Worm (Caenorhabditis elegans): ENCODE data around the gene Y54G2A.15.
"Not testable (repeated sequence)": the region's sequence is repeated elsewhere in the genome, so short reads cannot be mapped to it uniquely, and the experiment has no call there.

ce11 chrIV:2801558-2801957, 42.2 kb downstream of the Y54G2A.15 start, which contains the start of gene Y54G2A.44:
- TF ChIP-seq dve-1 (tag; optimal IDR thresholded peaks at IDR 0.05); unc-55 (GFP tag; optimal IDR thresholded peaks at IDR 0.05); pag-3 (tag; optimal IDR thresholded peaks at IDR 0.05; ENCODE audit: borderline replicate concordance); unc-3 (GFP tag; conservative IDR thresholded peaks at IDR 0.05); unc-3 (tag; optimal IDR thresholded peaks at IDR 0.05); ceh-14 (tag; optimal IDR thresholded peaks at IDR 0.05); syd-9 (tag; optimal IDR thresholded peaks at IDR 0.05); pha-4 (tag; optimal IDR thresholded peaks at IDR 0.05); fkh-10 (GFP tag; optimal IDR thresholded peaks at IDR 0.05); ceh-34 (tag; optimal IDR thresholded peaks at IDR 0.05); gmeb-2 (tag; optimal IDR thresholded peaks at IDR 0.05); pqm-1 (tag; optimal IDR thresholded peaks at IDR 0.05): not testable (repeated sequence)

Data from whole organism, late embryonic.